Worm (Caenorhabditis elegans): ENCODE data around the gene srd-18.

ce11 chrV:13406032-13406431 lies 20.6 kb downstream of the srd-18 start, which contains the start of gene cutl-1:
- no peak for TF ChIP-seq nhr-76 (tag; optimal IDR thresholded peaks at IDR 0.05)
- TF ChIP-seq lin-38 (GFP tag; IDR thresholded peaks at IDR 0.05) = no peak
- TF ChIP-seq dpl-1 (GFP tag; optimal IDR thresholded peaks at IDR 0.05) = no peak

Data from whole organism, L4 larva.